Worm (Caenorhabditis elegans) whole organism, L2 larva: Measurements from ENCODE around the gene col-145.

Experiments used
- ama-1 ChIP-seq: fragments of 150-350 bp; optimal IDR thresholded peaks from 2 replicates; lab custom pipeline; 2018; ENCODE audit warnings: inconsistent platforms
- egl-27 ChIP-seq: sonication (generic microtip); optimal IDR thresholded peaks from 3 replicates; lab custom pipeline; 2017; ENCODE audit warnings: missing biosample characterization, missing genetic modification reagents, missing genetic modification characterization
- elt-3 ChIP-seq: sonication (generic microtip); optimal IDR thresholded peaks from 2 replicates; lab custom pipeline; 2017; ENCODE audit warnings: missing biosample characterization, missing genetic modification characterization
- mbf-1 ChIP-seq: sonication (generic microtip); optimal IDR thresholded peaks from 2 replicates; lab custom pipeline; 2017; ENCODE audit warnings: missing biosample characterization, missing genetic modification characterization
- snpc-4 ChIP-seq: fragments of 150-350 bp; optimal IDR thresholded peaks from 2 replicates; lab custom pipeline; 2014; ENCODE audit warnings: missing biosample characterization, missing genetic modification characterization
- unc-62 ChIP-seq: fragments of 150-350 bp; optimal IDR thresholded peaks from 2 replicates; lab custom pipeline; 2014; ENCODE audit warnings: missing biosample characterization, missing genetic modification reagents, missing genetic modification characterization
- ztf-1 ChIP-seq: fragments of 200-800 bp; sonication (Bioruptor generic); conservative IDR thresholded peaks from 2 replicates; pipeline ENCODE4 v1.3.6; 2022; ENCODE audit warnings: missing genetic modification characterization, missing compliant biosample characterization
- ztf-11 ChIP-seq: sonication (generic microtip); optimal IDR thresholded peaks from 2 replicates; lab custom pipeline; 2017; ENCODE audit warnings: missing biosample characterization, missing genetic modification characterization

DNA sequence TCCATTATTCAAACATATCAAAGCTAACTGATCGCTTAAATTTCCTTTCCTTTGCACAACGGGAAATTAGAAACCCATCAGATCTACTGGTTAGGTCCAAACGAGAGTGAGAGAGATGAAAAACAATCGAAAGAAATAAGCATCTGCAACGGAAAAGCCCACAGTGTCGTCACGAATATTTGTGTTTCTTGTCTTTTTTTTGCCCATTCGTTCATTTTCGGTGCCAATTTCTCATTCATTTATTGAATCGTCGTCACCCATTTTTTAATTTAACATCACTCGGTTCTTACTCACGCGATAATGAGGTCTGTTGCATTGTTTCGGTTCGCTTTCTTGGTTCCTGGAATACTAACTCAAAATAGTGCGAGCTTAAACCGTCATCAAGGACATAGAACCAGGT lies 38.6 kb downstream of the col-145 start, which contains the start of gene F21C10.6:
- TF ChIP-seq egl-27 (tag; lab: Kevin White, UChicago) (no peak), elt-3 (tag; lab: Kevin White, UChicago) (no peak), unc-62 (GFP tag; lab: Kevin White, UChicago) (no peak), mbf-1 (tag; lab: Kevin White, UChicago) (no peak), ama-1 (lab: Kevin White, UChicago) (no peak), ztf-11 (tag; lab: Kevin White, UChicago) (no peak), ztf-1 (GFP tag; lab: Robert Waterston, UW) (no peak), snpc-4 (tag; lab: Kevin White, UChicago) (no peak)
